Worm (Caenorhabditis elegans) whole organism, late embryonic: Measurements from ENCODE around the gene cest-28.

Experiments
- F13H6.1 ChIP-seq: sonication (generic microtip); optimal IDR thresholded peaks from 2 replicates; lab custom pipeline; 2016; ENCODE audit warnings: missing genetic modification characterization, missing compliant biosample characterization
- K02D7.2 ChIP-seq: sonication (generic microtip); optimal IDR thresholded peaks from 2 replicates; lab custom pipeline; 2017; ENCODE audit warnings: mild to moderate bottlenecking, missing genetic modification characterization, missing compliant biosample characterization
- K09A11.1 ChIP-seq: sonication (generic microtip); optimal IDR thresholded peaks from 2 replicates; lab custom pipeline; 2017; ENCODE audit warnings: antibody characterized with exemption, mild to moderate bottlenecking, missing genetic modification characterization, missing compliant biosample characterization; ENCODE audit not compliant: insufficient read depth
- T23F11.4 ChIP-seq: fragments of 200-800 bp; sonication (Bioruptor generic); optimal IDR thresholded peaks from 2 replicates; lab custom pipeline; 2018; ENCODE audit warnings: mild to moderate bottlenecking, missing genetic modification characterization, missing compliant biosample characterization
- Y22D7AL.16 ChIP-seq: sonication (generic microtip); optimal IDR thresholded peaks from 2 replicates; lab custom pipeline; 2016; ENCODE audit warnings: missing genetic modification characterization, missing compliant biosample characterization
- ama-1 ChIP-seq: fragments of 150-350 bp; optimal IDR thresholded peaks from 2 replicates; lab custom pipeline; 2014
- ceh-14 ChIP-seq: sonication (generic microtip); optimal IDR thresholded peaks from 2 replicates; lab custom pipeline; 2016; ENCODE audit warnings: missing genotype, missing genetic modification characterization, missing compliant biosample characterization
- ceh-22 ChIP-seq: sonication (generic microtip); optimal IDR thresholded peaks from 2 replicates; lab custom pipeline; 2017; ENCODE audit warnings: missing biosample characterization, missing genetic modification characterization
- ceh-30 ChIP-seq: fragments of 150-350 bp; optimal IDR thresholded peaks from 2 replicates; lab custom pipeline; 2014; ENCODE audit warnings: missing biosample characterization, missing genetic modification characterization
- ceh-31 ChIP-seq: sonication (generic microtip); optimal IDR thresholded peaks from 2 replicates; lab custom pipeline; 2016; ENCODE audit warnings: missing genetic modification characterization, missing compliant biosample characterization
- ceh-34 ChIP-seq: sonication (generic microtip); optimal IDR thresholded peaks from 2 replicates; lab custom pipeline; 2016; ENCODE audit warnings: mild to moderate bottlenecking, missing genetic modification characterization, missing compliant biosample characterization
- ceh-48 ChIP-seq: sonication (generic microtip); optimal IDR thresholded peaks from 2 replicates; lab custom pipeline; 2016; ENCODE audit warnings: missing genetic modification characterization, inconsistent platforms, missing compliant biosample characterization
- ceh-6 ChIP-seq: fragments of 200-800 bp; sonication (Bioruptor generic); optimal IDR thresholded peaks from 2 replicates; lab custom pipeline; 2018; ENCODE audit warnings: mild to moderate bottlenecking, missing genetic modification characterization, missing compliant biosample characterization
- che-1 ChIP-seq: sonication (generic microtip); optimal IDR thresholded peaks from 2 replicates; lab custom pipeline; 2016; ENCODE audit warnings: mild to moderate bottlenecking, missing genetic modification characterization, missing compliant biosample characterization
- elt-2 ChIP-seq: sonication (generic microtip); optimal IDR thresholded peaks from 2 replicates; lab custom pipeline; 2016; ENCODE audit warnings: missing genetic modification reagents, missing genetic modification characterization, missing compliant biosample characterization
- eyg-1 ChIP-seq: sonication (generic microtip); optimal IDR thresholded peaks from 2 replicates; lab custom pipeline; 2016; ENCODE audit warnings: missing genotype, missing genetic modification characterization, missing compliant biosample characterization
- fkh-6 ChIP-seq: sonication (generic microtip); optimal IDR thresholded peaks from 2 replicates; lab custom pipeline; 2016; ENCODE audit warnings: missing genetic modification characterization, missing compliant biosample characterization
- lim-6 ChIP-seq: sonication (generic microtip); optimal IDR thresholded peaks from 2 replicates; lab custom pipeline; 2016; ENCODE audit warnings: missing genetic modification characterization, missing compliant biosample characterization
- lin-11 ChIP-seq: fragments of 200-800 bp; sonication (Bioruptor generic); optimal IDR thresholded peaks from 2 replicates; lab custom pipeline; 2018; ENCODE audit warnings: mild to moderate bottlenecking, missing genetic modification characterization, missing compliant biosample characterization
- madf-2 ChIP-seq: sonication (generic microtip); optimal IDR thresholded peaks from 2 replicates; lab custom pipeline; 2017; ENCODE audit warnings: missing genetic modification characterization, missing compliant biosample characterization
- mec-3 ChIP-seq: sonication (generic microtip); optimal IDR thresholded peaks from 2 replicates; lab custom pipeline; 2016; ENCODE audit warnings: borderline replicate concordance, missing genetic modification characterization, missing compliant biosample characterization
- nhr-11 ChIP-seq: fragments of 150-350 bp; optimal IDR thresholded peaks from 2 replicates; lab custom pipeline; 2014; ENCODE audit warnings: missing biosample characterization, missing genetic modification characterization
- nhr-232 ChIP-seq: sonication (generic microtip); optimal IDR thresholded peaks from 2 replicates; lab custom pipeline; 2016; ENCODE audit warnings: missing genetic modification characterization, missing compliant biosample characterization
- odd-2 ChIP-seq: sonication (generic microtip); optimal IDR thresholded peaks from 2 replicates; lab custom pipeline; 2017; ENCODE audit warnings: antibody characterized with exemption, mild to moderate bottlenecking, missing genetic modification characterization, missing compliant biosample characterization
- pat-9 ChIP-seq: fragments of 200-800 bp; sonication (Bioruptor generic); optimal IDR thresholded peaks from 2 replicates; lab custom pipeline; 2018; ENCODE audit warnings: mild to moderate bottlenecking, missing genetic modification characterization, moderate library complexity, missing compliant biosample characterization
- pax-1 ChIP-seq: fragments of 150-350 bp; optimal IDR thresholded peaks from 2 replicates; lab custom pipeline; 2014; ENCODE audit warnings: missing biosample characterization, missing genetic modification characterization
- pha-2 ChIP-seq: sonication (generic microtip); optimal IDR thresholded peaks from 2 replicates; lab custom pipeline; 2017; ENCODE audit warnings: mild to moderate bottlenecking, missing genetic modification characterization, missing compliant biosample characterization
- pros-1 ChIP-seq: fragments of 150-350 bp; optimal IDR thresholded peaks from 2 replicates; lab custom pipeline; 2014; ENCODE audit warnings: missing biosample characterization, missing genetic modification reagents, missing genetic modification characterization
- rnt-1 ChIP-seq: sonication (generic microtip); optimal IDR thresholded peaks from 2 replicates; lab custom pipeline; 2016; ENCODE audit warnings: missing genetic modification characterization, missing compliant biosample characterization
- sdc-2 ChIP-seq: sonication (generic microtip); optimal IDR thresholded peaks from 2 replicates; lab custom pipeline; 2016; ENCODE audit warnings: missing genotype, missing genetic modification characterization, missing compliant biosample characterization
- sox-2 ChIP-seq: fragments of 200-800 bp; sonication (Bioruptor generic); IDR thresholded peaks from 2 replicates; pipeline ENCODE4 v1.3.6; 2022; ENCODE audit warnings: missing genetic modification reagents, missing genetic modification characterization, missing compliant biosample characterization
- sox-4 ChIP-seq: sonication (generic microtip); optimal IDR thresholded peaks from 2 replicates; lab custom pipeline; 2017; ENCODE audit warnings: mild to moderate bottlenecking, missing genetic modification characterization, inconsistent platforms, missing compliant biosample characterization
- tbx-2 ChIP-seq: sonication (generic microtip); optimal IDR thresholded peaks from 2 replicates; lab custom pipeline; 2016; ENCODE audit warnings: missing genetic modification characterization, missing compliant biosample characterization
- ttx-3 ChIP-seq: sonication (generic microtip); optimal IDR thresholded peaks from 2 replicates; lab custom pipeline; 2016; ENCODE audit warnings: missing genetic modification reagents, missing genetic modification characterization, missing compliant biosample characterization
- unc-3 ChIP-seq, 2 experiments: fragments of 200-800 bp in 1 of 2; sonication (Bioruptor generic) in 1 of 2; sonication (generic microtip) in 1 of 2; conservative IDR thresholded peaks in 1 of 2; optimal IDR thresholded peaks in 1 of 2; 2 replicates each; pipeline versions ENCODE4 v1.3.6 to Lab custom; 2016 to 2022; ENCODE audit warnings: missing compliant biosample characterization in 2 of 2, missing genetic modification characterization in 2 of 2, missing genetic modification reagents in 1 of 2
- unc-42 ChIP-seq: sonication (generic microtip); optimal IDR thresholded peaks from 2 replicates; lab custom pipeline; 2016; ENCODE audit warnings: missing genotype, missing genetic modification characterization, missing compliant biosample characterization
- unc-55 ChIP-seq: sonication (generic microtip); optimal IDR thresholded peaks from 2 replicates; lab custom pipeline; 2017; ENCODE audit warnings: missing biosample characterization, missing genetic modification reagents, missing genetic modification characterization
- zip-5 ChIP-seq: sonication (generic microtip); optimal IDR thresholded peaks from 2 replicates; lab custom pipeline; 2016; ENCODE audit warnings: missing genetic modification characterization, missing compliant biosample characterization
- ztf-16 ChIP-seq: sonication (generic microtip); optimal IDR thresholded peaks from 2 replicates; lab custom pipeline; 2017; ENCODE audit warnings: missing genetic modification characterization, missing compliant biosample characterization

cest-28 gene

ce11 chrV:6631866-6632265 is 37.8 kb upstream of the cest-28 start:
- TF ChIP-seq pros-1 (tag; lab: Kevin White, UChicago), result no peak
- TF ChIP-seq ceh-14 (tag; lab: Kevin White, UChicago), result no peak
- no peak for TF ChIP-seq unc-55 (GFP tag; lab: Kevin White, UChicago)
- TF ChIP-seq T23F11.4, result no peak
- no peak for TF ChIP-seq eyg-1 (tag; lab: Kevin White, UChicago)
- TF ChIP-seq che-1, result no peak

ce11 chrV:6632925-6633324 is 36.7 kb upstream of the cest-28 start, which contains the start of gene scd-2:
scd-2 (plus strand) TSS chrV:6633225.
- TF ChIP-seq ceh-6 (GFP tag; lab: Kevin White, UChicago), result no peak
- no peak for TF ChIP-seq mec-3 (tag; lab: Kevin White, UChicago)
- TF ChIP-seq lim-6 (tag; lab: Kevin White, UChicago), result no peak
- TF ChIP-seq ceh-30 (tag; lab: Kevin White, UChicago), result no peak
- TF ChIP-seq sox-2 (GFP tag; lab: Robert Waterston, UW), result no peak
- no peak for TF ChIP-seq nhr-11 (tag; lab: Kevin White, UChicago)
- no peak for TF ChIP-seq ama-1
- no peak for TF ChIP-seq fkh-6
- TF ChIP-seq madf-2 (tag; lab: Kevin White, UChicago), result no peak
- TF ChIP-seq tbx-2 (tag; lab: Kevin White, UChicago), result no peak
- no peak for TF ChIP-seq sox-4 (tag; lab: Kevin White, UChicago)

- TF ChIP-seq K09A11.1 (tag; lab: Kevin White, UChicago), result no peak
- TF ChIP-seq elt-2 (tag; lab: Kevin White, UChicago), result no peak
- no peak for TF ChIP-seq ceh-31
- TF ChIP-seq zip-5, result no peak
- TF ChIP-seq lin-11 (tag; lab: Kevin White, UChicago), result no peak
- no peak for TF ChIP-seq ceh-48 (tag; lab: Kevin White, UChicago)
- no peak for TF ChIP-seq ztf-16 (tag; lab: Kevin White, UChicago)
- TF ChIP-seq sdc-2 (tag; lab: Kevin White, UChicago), result no peak
- TF ChIP-seq, all 69 proteins: peak for 0
Measured at ce11 chrV:6645810-6646209, 23.8 kb upstream of the cest-28 start.

- TF ChIP-seq ztf-16 (tag; lab: Kevin White, UChicago) (no peak), F13H6.1 (tag; lab: Kevin White, UChicago) (no peak), unc-3 (GFP tag; conservative IDR thresholded peaks at IDR 0.05; lab: Robert Waterston, UW) (no peak), unc-3 (tag; optimal IDR thresholded peaks at IDR 0.05; lab: Kevin White, UChicago) (no peak), ama-1 (no peak), ceh-22 (tag; lab: Kevin White, UChicago) (no peak), pat-9 (no peak), pha-2 (no peak), pax-1 (tag; lab: Kevin White, UChicago) (no peak), sox-4 (tag; lab: Kevin White, UChicago) (no peak)
Measured at ce11 chrV:6649317-6649716, 20.3 kb upstream of the cest-28 start, which contains the start of gene T10H9.1. T10H9.1 (plus strand) TSS chrV:6649617.

ce11 chrV:6650508-6650907 is 19.1 kb upstream of the cest-28 start:
- TF ChIP-seq ceh-14 (tag; lab: Kevin White, UChicago), result no peak
- no peak for TF ChIP-seq odd-2 (tag; lab: Kevin White, UChicago)
- TF ChIP-seq Y22D7AL.16 (tag; lab: Kevin White, UChicago), result no peak
- TF ChIP-seq unc-42, result no peak
- TF ChIP-seq K02D7.2 (tag; lab: Kevin White, UChicago), result no peak
- no peak for TF ChIP-seq rnt-1 (tag; lab: Kevin White, UChicago)
- TF ChIP-seq ttx-3, result no peak
- TF ChIP-seq nhr-232 (tag; lab: Kevin White, UChicago), result no peak
- no peak for TF ChIP-seq ceh-34 (tag; lab: Kevin White, UChicago)
